Fruit fly (Drosophila melanogaster): ENCODE data around the gene ex.
A peak's percentile ranks its signal among the peaks of the same experiment; 100 is the strongest.

The ex gene

DNA sequence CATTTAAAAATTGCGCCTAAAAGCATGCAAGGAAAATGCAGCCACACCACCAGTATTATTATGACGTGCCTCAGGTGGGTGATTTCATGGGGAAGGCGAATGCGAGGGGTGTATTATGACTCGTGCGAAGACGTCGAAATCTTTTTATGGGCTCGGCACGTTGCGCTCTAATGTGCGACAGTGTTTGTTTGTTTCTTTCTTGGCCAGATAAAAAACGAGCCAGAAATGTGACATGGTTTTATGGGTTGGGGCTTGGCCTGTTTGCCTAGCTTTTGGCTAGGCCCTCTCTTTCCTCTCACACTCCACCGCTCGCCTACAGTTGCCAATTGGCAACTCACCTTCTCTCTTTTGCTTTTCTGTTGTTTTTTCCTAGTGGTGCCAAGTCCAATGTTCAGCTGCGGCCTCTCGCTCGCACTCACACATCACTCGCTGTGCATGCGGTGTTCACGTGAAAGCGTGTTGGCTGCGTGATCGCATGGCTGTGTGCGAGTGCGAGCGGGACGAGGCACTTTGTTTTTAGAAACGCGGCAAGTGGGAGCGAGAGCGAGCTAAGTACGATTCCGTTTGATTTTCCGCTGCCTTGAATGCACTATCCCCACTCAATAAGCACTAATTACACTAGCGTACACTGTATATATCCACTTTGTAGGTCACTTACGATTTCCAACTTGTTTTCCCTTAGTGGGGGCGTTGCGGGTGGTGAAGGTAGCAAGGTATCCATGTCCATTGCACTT is 47.9 kb downstream of the ex start:
- TF ChIP-seq CG17801 (GFP tag; optimal IDR thresholded peaks at IDR 0.05; ENCODE audit: partially characterized antibody), result peak; percentile 88

DNA sequence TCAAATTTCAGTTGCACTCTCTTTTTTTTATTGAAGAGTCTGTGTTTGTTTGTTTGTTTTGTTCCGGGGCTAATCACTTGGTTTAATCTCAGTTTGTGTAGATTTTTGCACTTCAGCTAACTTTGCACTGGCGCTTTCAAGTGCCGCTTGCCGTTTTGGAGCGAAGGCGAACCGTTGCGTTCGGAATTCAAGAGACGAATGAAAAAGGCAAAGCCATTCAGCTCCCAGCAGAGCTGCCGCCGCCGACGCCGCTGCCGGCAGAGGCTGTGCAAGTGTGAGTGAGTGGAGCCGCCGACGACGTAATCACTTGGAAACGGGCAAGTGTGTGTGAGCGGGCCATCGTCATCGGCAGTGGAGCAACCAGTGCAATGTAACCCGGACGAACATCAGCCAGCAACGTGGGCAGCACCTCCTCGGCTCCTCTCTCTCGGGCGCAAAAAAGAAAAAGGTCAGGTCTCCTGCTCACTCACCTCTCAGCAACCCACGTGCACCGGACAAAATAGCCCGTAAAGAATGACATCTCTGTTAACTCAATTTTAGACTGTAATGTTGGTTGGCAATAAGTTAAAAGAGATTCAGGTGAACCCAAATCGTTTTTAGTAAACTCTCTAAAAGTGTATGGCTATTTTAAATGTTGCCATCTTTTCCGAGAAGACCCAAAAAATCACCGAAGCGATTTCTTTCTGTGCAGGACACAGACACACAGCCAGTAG is 48.6 kb downstream of the ex start, which contains the start of gene cbt:
TSS of gene cbt (minus strand) at position 206 of the 713 bp plus-strand sequence.
- peak; percentile 82 for TF ChIP-seq CG17801 (GFP tag; optimal IDR thresholded peaks at IDR 0.05; ENCODE audit: partially characterized antibody)

DNA sequence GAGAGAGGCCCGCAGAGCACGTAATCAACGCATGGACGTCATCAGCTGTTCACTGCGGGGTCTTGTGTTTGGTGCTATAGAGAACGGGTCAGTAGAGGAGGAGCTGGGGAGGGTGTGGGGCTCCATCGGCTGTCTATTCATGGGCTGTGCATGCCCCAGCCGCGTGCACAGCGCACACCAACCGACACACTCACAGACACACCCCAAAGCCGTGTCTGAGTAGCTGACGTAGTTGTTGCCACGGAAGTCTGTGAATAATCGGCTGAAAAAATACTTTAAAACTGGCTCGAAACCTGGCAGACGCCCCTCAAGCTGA is 49.1 kb downstream of the ex start:
- TF ChIP-seq CG17801 (GFP tag; optimal IDR thresholded peaks at IDR 0.05; ENCODE audit: partially characterized antibody), result no peak

- peak; percentile 99 for TF ChIP-seq CG17801 (GFP tag; optimal IDR thresholded peaks at IDR 0.05; ENCODE audit: partially characterized antibody)
These were observed 49.8 kb downstream of the ex start for dm6 chr2L:480638-481399.

dm6 chr2L:481400-481756 is 50.4 kb downstream of the ex start:
- no peak for TF ChIP-seq CG17801 (GFP tag; optimal IDR thresholded peaks at IDR 0.05; ENCODE audit: partially characterized antibody)

DNA sequence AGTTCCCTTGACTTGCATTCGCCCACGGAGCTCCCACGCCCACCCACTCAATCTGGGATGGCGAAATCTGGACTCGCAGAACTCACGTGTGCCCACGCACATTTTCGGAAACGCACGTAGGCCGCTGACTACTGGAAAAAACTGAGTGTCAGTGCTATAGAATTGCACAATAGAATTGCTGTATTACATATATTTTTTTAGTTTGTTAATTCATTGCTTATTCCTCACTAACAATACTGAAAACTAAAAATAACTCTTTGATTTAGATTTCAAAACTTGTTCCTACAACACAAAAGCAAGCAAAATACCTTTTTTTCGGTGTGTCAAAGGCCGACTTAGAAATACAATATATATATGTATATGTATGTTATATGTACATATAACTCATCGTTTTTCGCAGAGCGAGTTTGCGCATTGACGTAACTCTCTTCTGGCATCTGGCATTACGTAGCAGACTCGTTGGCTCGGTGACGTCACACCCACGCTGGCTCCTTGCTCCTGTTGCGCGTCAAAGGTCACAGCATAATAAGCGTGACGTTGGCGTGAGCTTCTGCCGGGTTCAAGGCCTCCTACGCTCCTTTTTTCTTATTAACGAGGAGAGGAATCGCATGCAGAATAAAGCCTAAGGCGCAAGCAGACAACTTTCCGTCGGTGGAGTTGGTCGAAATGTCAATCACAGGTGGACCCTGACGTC is 50.9 kb downstream of the ex start:
- TF ChIP-seq CG17801 (GFP tag; optimal IDR thresholded peaks at IDR 0.05; ENCODE audit: partially characterized antibody), result no peak

dm6 chr2L:482451-482844 is 51.4 kb downstream of the ex start:
- no peak for TF ChIP-seq CG17801 (GFP tag; optimal IDR thresholded peaks at IDR 0.05; ENCODE audit: partially characterized antibody)

DNA sequence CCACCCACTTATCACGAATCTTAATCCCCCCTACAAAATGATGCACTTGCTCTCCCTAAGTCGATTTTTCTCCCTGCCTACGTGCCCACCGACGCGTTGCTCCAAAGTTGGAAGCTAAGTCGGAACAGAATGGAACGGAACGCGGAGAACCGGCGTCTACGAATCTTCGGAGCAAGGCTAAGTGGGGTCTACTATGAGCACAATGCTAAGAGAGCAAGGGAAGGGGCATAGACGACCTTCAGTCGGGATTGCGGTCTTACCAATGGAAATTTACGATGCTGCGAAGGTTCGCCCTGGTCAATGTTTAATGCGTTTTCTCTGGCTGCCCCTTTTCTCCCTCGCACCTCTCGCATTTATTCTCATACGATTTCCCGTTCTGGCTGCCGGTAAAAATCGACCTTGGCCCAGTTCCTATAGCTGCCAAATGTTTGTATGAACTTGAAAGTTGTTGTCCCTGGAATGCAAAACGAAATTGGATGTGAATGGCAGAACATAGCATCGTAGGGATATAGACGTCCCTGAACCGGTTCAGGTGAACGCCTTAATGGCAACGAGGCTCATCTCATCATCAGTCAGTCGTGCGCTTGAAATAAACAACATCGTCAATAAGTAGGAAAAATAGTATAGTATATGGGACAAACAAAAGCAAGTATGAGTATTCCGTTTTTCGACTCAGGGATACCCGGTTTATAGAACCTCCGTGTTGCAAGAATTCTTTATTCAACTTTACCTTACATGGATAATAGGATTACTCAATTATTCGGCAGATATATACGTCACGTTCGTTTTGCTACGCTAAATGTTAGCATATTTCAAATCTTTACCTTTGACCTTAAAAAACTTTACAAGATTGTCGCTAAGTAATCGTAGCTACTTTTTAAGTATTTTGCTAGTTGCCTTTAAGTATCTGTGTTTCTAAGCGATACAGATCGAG is 52.6 kb downstream of the ex start:
- no peak for TF ChIP-seq CG17801 (GFP tag; optimal IDR thresholded peaks at IDR 0.05; ENCODE audit: partially characterized antibody)

dm6 chr2L:484281-484943 is 53.4 kb downstream of the ex start:
- no peak for TF ChIP-seq CG17801 (GFP tag; optimal IDR thresholded peaks at IDR 0.05; ENCODE audit: partially characterized antibody)

dm6 chr2L:485127-485824 is 54.2 kb downstream of the ex start:
- no peak for TF ChIP-seq CG17801 (GFP tag; optimal IDR thresholded peaks at IDR 0.05; ENCODE audit: partially characterized antibody)

- TF ChIP-seq CG17801 (GFP tag; optimal IDR thresholded peaks at IDR 0.05; ENCODE audit: partially characterized antibody), result no peak
These were observed 54.8 kb downstream of the ex start for dm6 chr2L:485825-486240.

dm6 chr2L:487171-487570 is 56.1 kb downstream of the ex start:
- no peak for TF ChIP-seq CG17801 (GFP tag; optimal IDR thresholded peaks at IDR 0.05; ENCODE audit: partially characterized antibody)

Data from ovary, adult (tissue).